Fruit fly (Drosophila melanogaster): ENCODE results near the gene Ref2.

The Ref2 gene

DNA sequence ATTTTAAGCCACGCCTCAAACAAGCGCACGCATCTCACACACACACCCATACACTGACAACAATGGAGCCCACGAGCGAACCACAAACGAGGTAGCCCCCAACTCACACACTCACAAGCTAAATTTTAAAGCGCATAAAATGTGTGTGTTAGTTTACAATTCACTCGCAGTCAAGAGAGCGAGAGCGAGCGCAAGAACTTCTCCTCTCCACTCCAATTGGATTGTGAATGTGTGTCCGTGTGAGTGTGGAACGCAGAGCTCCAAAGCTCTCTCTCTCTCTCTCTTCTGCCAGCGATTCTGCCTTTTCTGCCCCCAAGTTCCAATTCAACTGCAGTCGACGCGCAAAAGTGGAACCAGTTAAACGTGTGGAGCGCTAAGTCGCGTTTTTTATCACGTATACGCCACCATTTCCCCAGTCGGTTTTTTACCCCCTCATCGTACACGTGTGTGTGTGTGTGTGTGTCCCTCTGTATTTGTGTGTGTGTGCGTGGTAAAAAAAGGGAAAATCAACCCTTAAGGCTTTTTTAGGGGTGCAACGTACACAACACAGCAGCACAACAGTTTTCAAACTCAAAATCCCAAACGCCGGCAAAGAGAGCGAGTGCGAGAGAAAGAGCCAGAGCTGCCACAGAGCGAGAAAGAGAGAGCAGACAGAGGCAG lies 28.0 kb downstream of the Ref2 start:
- TF ChIP-seq fkh (GFP tag; optimal IDR thresholded peaks at IDR 0.05) (peak; percentile 23), vri (GFP tag; optimal IDR thresholded peaks at IDR 0.05) (peak; percentile 14), esn (GFP tag; optimal IDR thresholded peaks at IDR 0.05) (peak; percentile 18), CG6276 (GFP tag; optimal IDR thresholded peaks at IDR 0.05) (peak; percentile 74), CG15336 (GFP tag; IDR thresholded peaks at IDR 0.05) (no peak), topi (GFP tag; optimal IDR thresholded peaks at IDR 0.05) (no peak), CG6854 (GFP tag; optimal IDR thresholded peaks at IDR 0.05) (peak; percentile 15), CG10631 (GFP tag; optimal IDR thresholded peaks at IDR 0.05) (no peak), Met (GFP tag; optimal IDR thresholded peaks at IDR 0.05) (peak; percentile 11), CG6163 (GFP tag; IDR thresholded peaks at IDR 0.05) (0 out of 3 replicates have a peak, but pooled peaks have one; percentile 16), dsx (GFP tag; optimal IDR thresholded peaks at IDR 0.05; ENCODE audit: poor library complexity, severe bottlenecking) (peak; percentile 33), cyc (GFP tag; optimal IDR thresholded peaks at IDR 0.05) (no peak), Eip78C (GFP tag) (peak; percentile 66), CG6792 (GFP tag; optimal IDR thresholded peaks at IDR 0.05) (no peak)

DNA sequence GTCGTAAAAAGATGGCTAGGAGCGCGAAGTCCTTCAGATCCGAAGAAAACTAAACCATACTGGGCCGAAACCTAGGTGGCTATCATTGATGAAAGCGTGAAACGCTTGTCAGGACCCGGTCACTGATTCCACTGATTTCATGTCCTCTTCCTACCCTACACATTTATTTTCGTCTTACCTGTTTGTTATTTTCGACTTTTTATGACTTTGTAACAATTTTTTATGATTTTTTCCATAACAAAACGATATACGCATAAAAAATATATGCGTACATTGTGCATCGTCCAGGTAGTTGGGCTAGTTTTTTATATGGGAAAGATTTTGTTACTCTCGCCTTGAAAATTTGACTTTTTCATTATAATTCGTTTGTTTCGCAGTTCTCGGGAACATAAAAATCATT lies 29.4 kb downstream of the Ref2 start:
- TF ChIP-seq cyc (GFP tag; optimal IDR thresholded peaks at IDR 0.05) (no peak), CG3919 (GFP tag; optimal IDR thresholded peaks at IDR 0.05) (no peak), pdm3 (GFP tag; optimal IDR thresholded peaks at IDR 0.05) (no peak), CG10631 (GFP tag; optimal IDR thresholded peaks at IDR 0.05) (no peak), CG3032 (tag; optimal IDR thresholded peaks at IDR 0.05) (no peak), lz (GFP tag; optimal IDR thresholded peaks at IDR 0.05) (no peak), CG6163 (GFP tag; IDR thresholded peaks at IDR 0.05) (no peak), vri (GFP tag; optimal IDR thresholded peaks at IDR 0.05) (no peak)

DNA sequence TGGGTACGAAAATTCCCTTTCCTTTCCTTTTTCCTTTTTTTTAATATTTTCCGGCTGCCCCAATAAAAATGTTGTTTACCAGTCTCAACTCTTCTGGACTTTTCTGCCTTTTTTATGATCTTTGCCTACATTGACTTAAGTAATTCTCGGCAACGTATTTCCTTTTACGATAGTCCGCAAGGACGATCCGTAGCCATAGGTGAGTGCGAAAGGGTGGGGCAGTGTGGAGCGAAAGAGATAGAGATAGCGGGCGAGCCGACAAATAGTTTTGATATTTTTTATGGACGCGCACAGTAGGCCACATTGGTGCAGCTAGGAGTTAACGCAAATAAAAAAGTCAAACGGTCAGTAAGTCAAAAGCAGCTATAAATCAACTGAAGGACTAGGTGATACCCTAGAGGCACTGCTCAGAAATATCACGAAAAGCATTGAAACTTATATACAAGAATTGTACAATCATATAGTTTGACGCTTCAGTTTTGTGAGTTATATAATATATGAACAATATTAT lies 30.2 kb downstream of the Ref2 start:
- TF ChIP-seq achi (GFP tag; optimal IDR thresholded peaks at IDR 0.05) (no peak), CG4318 (GFP tag; optimal IDR thresholded peaks at IDR 0.05) (no peak), esn (GFP tag; optimal IDR thresholded peaks at IDR 0.05) (no peak), CG6792 (GFP tag; optimal IDR thresholded peaks at IDR 0.05) (no peak), Eip75B (GFP tag; optimal IDR thresholded peaks at IDR 0.05) (no peak), CG7368 (GFP tag; optimal IDR thresholded peaks at IDR 0.05) (no peak), CG11294 (GFP tag; IDR thresholded peaks at IDR 0.05) (no peak), CG6808 (GFP tag; optimal IDR thresholded peaks at IDR 0.05) (no peak), spab (GFP tag; optimal IDR thresholded peaks at IDR 0.05) (no peak), CG11762 (GFP tag; optimal IDR thresholded peaks at IDR 0.05; ENCODE audit: insufficient read depth) (no peak), CG32006 (GFP tag; optimal IDR thresholded peaks at IDR 0.05) (no peak), fd59A (GFP tag; optimal IDR thresholded peaks at IDR 0.05) (no peak), salr (GFP tag; optimal IDR thresholded peaks at IDR 0.05) (no peak), topi (GFP tag; optimal IDR thresholded peaks at IDR 0.05) (no peak), Hr4 (GFP tag; optimal IDR thresholded peaks at IDR 0.05) (no peak)

DNA sequence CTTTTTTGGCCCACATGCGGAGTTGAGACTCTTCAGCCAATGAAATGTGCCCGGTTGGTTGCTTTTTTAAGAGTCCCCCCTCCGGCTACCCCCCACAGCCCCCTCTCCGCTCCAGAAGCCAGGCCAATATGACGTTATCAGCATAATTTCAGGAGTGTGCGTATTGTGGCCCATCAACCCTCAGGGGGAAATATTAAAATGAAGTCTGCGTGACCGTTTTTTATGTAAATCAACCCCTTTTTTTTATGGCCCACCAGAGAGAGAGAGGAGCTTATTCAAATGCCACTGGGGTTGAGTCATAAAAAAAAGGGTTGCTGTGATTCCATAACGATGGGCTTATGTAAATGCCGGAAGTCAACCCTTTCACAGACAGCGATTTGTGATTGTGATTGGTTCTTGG lies 33.2 kb downstream of the Ref2 start:
- TF ChIP-seq CG31627 (GFP tag; optimal IDR thresholded peaks at IDR 0.05) = no peak
- TF ChIP-seq ss (GFP tag; optimal IDR thresholded peaks at IDR 0.05) = peak in 1 of 2 experiments; percentile 9

DNA sequence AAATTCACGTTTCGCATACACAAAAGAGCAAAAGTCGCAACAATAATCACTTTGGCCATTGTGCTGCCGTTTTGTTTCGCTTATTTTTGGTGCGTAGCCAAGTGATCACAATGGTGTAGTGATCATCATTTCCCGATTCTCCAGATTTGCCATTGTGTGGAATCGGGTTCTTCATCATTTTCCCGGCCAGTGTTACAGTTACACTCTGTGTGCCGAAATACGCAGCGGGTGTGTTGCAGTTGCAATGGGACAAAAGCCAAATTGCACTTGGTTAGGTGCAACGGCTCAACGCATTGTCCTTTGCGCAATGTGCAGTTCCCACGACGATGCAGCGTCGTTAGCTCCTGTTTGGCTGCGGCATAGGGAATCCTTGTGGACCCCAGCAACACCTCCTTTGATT lies 34.5 kb downstream of the Ref2 start:
- no peak for TF ChIP-seq CG9139 (GFP tag; optimal IDR thresholded peaks at IDR 0.05)
- no peak for TF ChIP-seq achi (GFP tag; optimal IDR thresholded peaks at IDR 0.05)
- no peak for TF ChIP-seq esn (GFP tag; optimal IDR thresholded peaks at IDR 0.05)
- TF ChIP-seq OdsH (GFP tag; optimal IDR thresholded peaks at IDR 0.05) = no peak
- no peak for TF ChIP-seq Eip78C (GFP tag)
- TF ChIP-seq CG32006 (GFP tag; optimal IDR thresholded peaks at IDR 0.05) = no peak
